Fruit fly (Drosophila melanogaster) whole organism, adult: ENCODE data around the gene CG7191.

Source experiments
- CG11617 ChIP-seq: fragments of 200-800 bp; sonication (Bioruptor generic); optimal IDR thresholded peaks from 2 replicates; lab custom pipeline; 2017; ENCODE audit warnings: mild to moderate bottlenecking, missing biosample characterization, missing genetic modification reagents, missing genetic modification characterization
- CG12768 ChIP-seq: fragments of 200-800 bp; sonication (Bioruptor generic); optimal IDR thresholded peaks from 2 replicates; lab custom pipeline; 2017; ENCODE audit warnings: missing biosample characterization, missing genetic modification characterization, mild to moderate bottlenecking, moderate library complexity, missing genetic modification reagents
- CG14711 ChIP-seq: fragments of 200-800 bp; sonication (Bioruptor generic); optimal IDR thresholded peaks from 2 replicates; lab custom pipeline; 2018; ENCODE audit warnings: missing biosample characterization, mild to moderate bottlenecking, missing genetic modification characterization, moderate library complexity
- CG1620 ChIP-seq: fragments of 200-800 bp; sonication (Bioruptor generic); optimal IDR thresholded peaks from 2 replicates; lab custom pipeline; 2016; ENCODE audit warnings: missing biosample characterization, missing genetic modification characterization
- CG33017 ChIP-seq: fragments of 200-800 bp; sonication (Bioruptor generic); optimal IDR thresholded peaks from 2 replicates; lab custom pipeline; 2018; ENCODE audit warnings: missing biosample characterization, mild to moderate bottlenecking, missing genetic modification characterization, moderate library complexity
- CG5204 ChIP-seq: fragments of 200-800 bp; sonication (Bioruptor generic); optimal IDR thresholded peaks from 2 replicates; lab custom pipeline; 2016; ENCODE audit warnings: missing biosample characterization, missing genetic modification characterization
- CG7045 ChIP-seq: fragments of 200-800 bp; sonication (Bioruptor generic); optimal IDR thresholded peaks from 2 replicates; lab custom pipeline; 2017; ENCODE audit warnings: missing biosample characterization, mild to moderate bottlenecking, missing genetic modification characterization
- CG7101 ChIP-seq: fragments of 200-800 bp; sonication (Bioruptor generic); optimal IDR thresholded peaks from 2 replicates; lab custom pipeline; 2018; ENCODE audit warnings: missing biosample characterization, mild to moderate bottlenecking, missing genetic modification characterization, moderate library complexity
- Clk ChIP-seq: fragments of 200-800 bp; sonication (Bioruptor generic); optimal IDR thresholded peaks from 2 replicates; lab custom pipeline; 2017; ENCODE audit warnings: missing biosample characterization, missing genetic modification characterization
- Crg-1 ChIP-seq: fragments of 200-800 bp; sonication (Bioruptor generic); optimal IDR thresholded peaks from 2 replicates; lab custom pipeline; 2016; ENCODE audit warnings: missing biosample characterization, missing genetic modification characterization
- Hr96 ChIP-seq: fragments of 200-800 bp; sonication (Bioruptor generic); optimal IDR thresholded peaks from 2 replicates; lab custom pipeline; 2016; ENCODE audit warnings: missing biosample characterization, missing genetic modification characterization
- Mnt ChIP-seq: fragments of 200-800 bp; sonication (Bioruptor generic); optimal IDR thresholded peaks from 2 replicates; lab custom pipeline; 2016; ENCODE audit warnings: missing biosample characterization, mild to moderate bottlenecking, missing genetic modification characterization
- bab1 ChIP-seq: fragments of 200-800 bp; sonication (Bioruptor generic); optimal IDR thresholded peaks from 3 replicates; lab custom pipeline; 2019; ENCODE audit warnings: missing biosample characterization, mild to moderate bottlenecking, missing genetic modification characterization, moderate library complexity
- cic ChIP-seq: fragments of 200-800 bp; sonication (Bioruptor generic); optimal IDR thresholded peaks from 2 replicates; lab custom pipeline; 2017; ENCODE audit warnings: missing biosample characterization, mild to moderate bottlenecking, missing genetic modification characterization, moderate library complexity
- cnc ChIP-seq, 2 experiments: fragments of >200 bp; optimal IDR thresholded peaks; 2 replicates each; lab custom pipeline; 2017
- kay ChIP-seq: fragments of 200-800 bp; sonication (Bioruptor generic); peaks from one replicate; lab custom pipeline; 2016; ENCODE audit warnings: missing biosample characterization, missing genetic modification characterization, borderline replicate concordance
- ovo ChIP-seq: fragments of 200-800 bp; sonication (Bioruptor generic); optimal IDR thresholded peaks from 2 replicates; lab custom pipeline; 2016; ENCODE audit warnings: missing biosample characterization, missing genetic modification characterization
- pad ChIP-seq: fragments of 200-800 bp; sonication (Bioruptor generic); optimal IDR thresholded peaks from 3 replicates; lab custom pipeline; 2017; ENCODE audit warnings: missing biosample characterization, missing genetic modification characterization, mild to moderate bottlenecking, moderate library complexity, missing genetic modification reagents
- tj ChIP-seq: fragments of 200-800 bp; sonication (Bioruptor generic); optimal IDR thresholded peaks from 3 replicates; lab custom pipeline; 2017; ENCODE audit warnings: missing biosample characterization, mild to moderate bottlenecking, missing genetic modification characterization, moderate library complexity
- toe ChIP-seq: fragments of 200-800 bp; sonication (Bioruptor generic); optimal IDR thresholded peaks from 2 replicates; lab custom pipeline; 2016; ENCODE audit warnings: missing biosample characterization, missing genetic modification characterization

Gene CG7191

DNA sequence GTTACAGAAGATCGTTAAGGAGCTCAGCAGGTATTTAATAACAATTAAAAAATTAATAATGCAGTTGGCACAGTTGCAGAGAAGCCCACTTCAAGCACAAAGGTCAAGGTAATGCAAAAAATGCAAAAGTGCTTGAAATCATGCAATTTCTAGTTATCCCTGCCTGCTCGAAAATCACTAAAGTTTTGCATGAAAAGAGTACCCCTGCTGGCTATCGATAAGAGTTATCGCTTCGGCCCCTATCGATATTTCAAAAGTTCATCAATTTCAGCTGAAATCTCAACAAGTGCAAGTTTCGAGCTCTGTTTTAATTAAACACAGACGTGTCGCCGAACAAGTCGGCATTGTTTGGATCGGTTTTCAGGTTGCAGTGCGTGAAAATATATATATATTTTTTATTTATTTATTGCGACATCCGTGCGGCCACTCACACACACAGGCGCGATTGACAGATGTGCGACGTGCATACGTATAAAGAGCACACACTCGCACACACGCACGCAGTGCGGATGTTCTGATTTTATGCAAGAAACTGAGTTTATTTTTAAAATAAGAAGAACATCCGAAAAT, 53.9 kb downstream of the CG7191 start:
- TF ChIP-seq ovo (no peak), Crg-1 (GFP tag; lab: Kevin White, UChicago) (peak; percentile 32), CG14711 (tag; lab: Kevin White, UChicago) (peak; percentile 20), CG33017 (tag; lab: Kevin White, UChicago) (no peak), Clk (no peak), CG7045 (GFP tag; lab: Kevin White, UChicago) (peak; percentile 12), kay (no peak), pad (GFP tag; lab: Kevin White, UChicago) (no peak), CG5204 (no peak), CG1620 (GFP tag; lab: Kevin White, UChicago) (peak; percentile 63), tj (peak; percentile 16), Mnt (GFP tag; lab: Kevin White, UChicago) (peak; percentile 39), CG11617 (GFP tag; lab: Kevin White, UChicago) (peak; percentile 50), toe (GFP tag; lab: Kevin White, UChicago) (peak; percentile 81), cic (peak; percentile 13), bab1 (GFP tag; lab: Kevin White, UChicago) (peak; percentile 55), Hr96 (peak; percentile 68), CG7101 (tag; lab: Kevin White, UChicago) (no peak), cnc (optimal IDR thresholded peaks at IDR 0.05; lab: Kevin White, UChicago) (no peak), CG12768 (GFP tag; lab: Kevin White, UChicago) (peak; percentile 20)
